Worm (Caenorhabditis elegans) whole organism, L2 larva: ENCODE data around the gene ZK105.3.

Experiments used
- ama-1 ChIP-seq: fragments of 150-350 bp; optimal IDR thresholded peaks from 2 replicates; lab custom pipeline; 2018; ENCODE audit warnings: inconsistent platforms
- elt-1 ChIP-seq: fragments of 150-350 bp; optimal IDR thresholded peaks from 2 replicates; lab custom pipeline; 2014; ENCODE audit warnings: missing biosample characterization, missing genetic modification characterization
- elt-3 ChIP-seq: sonication (generic microtip); optimal IDR thresholded peaks from 2 replicates; lab custom pipeline; 2017; ENCODE audit warnings: missing biosample characterization, missing genetic modification characterization
- lsy-2 ChIP-seq, 2 experiments: fragments of 150-350 bp in 1 of 2; sonication (generic microtip) in 1 of 2; optimal IDR thresholded peaks; 2 replicates each; lab custom pipeline; 2014 to 2017; ENCODE audit warnings: missing biosample characterization in 2 of 2, missing genetic modification characterization in 2 of 2
- mab-5 ChIP-seq: fragments of 150-350 bp; optimal IDR thresholded peaks from 2 replicates; lab custom pipeline; 2014; ENCODE audit warnings: missing biosample characterization, missing genetic modification characterization
- nhr-12 ChIP-seq: fragments of 150-350 bp; optimal IDR thresholded peaks from 2 replicates; lab custom pipeline; 2014; ENCODE audit warnings: missing biosample characterization, missing genetic modification characterization
- nhr-77 ChIP-seq: fragments of 150-350 bp; optimal IDR thresholded peaks from 2 replicates; lab custom pipeline; 2014; ENCODE audit warnings: missing biosample characterization, missing genetic modification characterization
- peb-1 ChIP-seq: fragments of 150-350 bp; optimal IDR thresholded peaks from 2 replicates; lab custom pipeline; 2014; ENCODE audit warnings: missing biosample characterization, missing genetic modification characterization
- skn-1 ChIP-seq: sonication (generic microtip); optimal IDR thresholded peaks from 2 replicates; lab custom pipeline; 2017; ENCODE audit warnings: missing biosample characterization, missing genetic modification characterization
- snpc-4 ChIP-seq: fragments of 150-350 bp; optimal IDR thresholded peaks from 2 replicates; lab custom pipeline; 2014; ENCODE audit warnings: missing biosample characterization, missing genetic modification characterization

DNA sequence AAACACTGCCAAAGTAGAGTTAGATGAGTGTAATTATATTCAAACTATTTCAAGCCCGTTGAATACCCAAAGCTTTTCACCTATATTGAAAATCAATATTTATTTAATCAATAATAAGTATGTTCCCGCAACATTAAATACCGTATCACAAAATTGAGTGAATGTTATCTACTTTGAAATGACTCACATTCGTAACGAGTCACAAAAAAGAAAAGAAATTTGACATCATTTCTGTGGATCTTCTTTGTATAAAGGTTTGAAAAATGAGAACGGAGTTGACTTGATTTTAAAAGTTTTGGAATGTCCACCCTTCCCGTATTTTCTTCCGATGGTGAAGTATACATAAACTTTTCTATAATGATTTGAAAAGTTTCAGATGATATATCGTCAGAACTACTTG, 38.4 kb downstream of the ZK105.3 start, which contains the start of gene srr-10:
- no peak for TF ChIP-seq nhr-12 (tag; lab: Kevin White, UChicago)
- no peak for TF ChIP-seq peb-1 (tag; lab: Kevin White, UChicago)
- TF ChIP-seq ama-1 (lab: Kevin White, UChicago) = no peak
- no peak for TF ChIP-seq lsy-2 (tag; optimal IDR thresholded peaks at IDR 0.05; lab: Kevin White, UChicago)
- no peak for TF ChIP-seq elt-1
- no peak for TF ChIP-seq mab-5 (tag; lab: Kevin White, UChicago)
- TF ChIP-seq elt-3 = no peak
- TF ChIP-seq snpc-4 (tag; lab: Kevin White, UChicago) = no peak
- TF ChIP-seq nhr-77 = no peak
- TF ChIP-seq skn-1 (tag; lab: Kevin White, UChicago) = no peak
